Fruit fly (Drosophila melanogaster): ENCODE results near the gene CG42693.

- TF ChIP-seq ttk (optimal IDR thresholded peaks at IDR 0.05): no peak
- TF ChIP-seq psq (optimal IDR thresholded peaks at IDR 0.05): no peak
- no peak for TF ChIP-seq h (optimal IDR thresholded peaks at IDR 0.05)
These were observed 36.0 kb upstream of the CG42693 start, which contains the start of gene CG1896 for dm6 chr3R:31744044-31744652.

Data from Kc167 (cell line).